Fruit fly (Drosophila melanogaster): ENCODE results near the gene NimC4.

DNA sequence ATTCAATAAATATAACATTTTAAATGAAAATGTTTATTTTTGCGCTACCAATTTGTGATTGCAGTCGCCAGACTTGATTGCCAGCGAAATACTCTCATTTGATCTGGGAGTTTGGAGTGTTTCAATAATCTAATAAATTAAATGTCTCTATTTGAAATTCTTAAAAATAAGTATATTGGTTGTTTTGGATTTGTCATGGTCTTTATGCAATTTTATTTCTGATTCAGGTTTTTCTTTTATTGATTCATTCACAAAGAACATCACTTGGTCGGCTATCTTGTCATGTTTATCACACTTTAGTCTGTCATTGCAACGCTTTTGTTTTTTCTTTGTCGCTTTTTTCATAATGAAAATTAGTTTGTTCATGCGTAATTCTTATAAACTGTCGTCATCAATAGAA lies 48.4 kb upstream of the NimC4 start:
- no peak for TF ChIP-seq CG8478 (optimal IDR thresholded peaks at IDR 0.05)
- TF ChIP-seq CTCF (optimal IDR thresholded peaks at IDR 0.05): no peak

Measured in S2 (cell line).